Worm (Caenorhabditis elegans) whole organism, L4/young adult: ENCODE data around the gene rmd-1.

Source experiments
- W03F9.2 ChIP-seq: fragments of 150-350 bp; optimal IDR thresholded peaks from 2 replicates; lab custom pipeline; 2014; ENCODE audit warnings: missing biosample characterization, missing genetic modification characterization
- dao-5 ChIP-seq: sonication (generic microtip); optimal IDR thresholded peaks from 2 replicates; lab custom pipeline; 2016; ENCODE audit warnings: missing genotype, missing genetic modification characterization, moderate library complexity, missing compliant biosample characterization
- him-1 ChIP-seq: sonication (generic microtip); optimal IDR thresholded peaks from 2 replicates; lab custom pipeline; 2016; ENCODE audit warnings: missing genotype, missing genetic modification reagents, missing genetic modification characterization, missing compliant biosample characterization

The rmd-1 gene

ce11 chrIII:9762093-9762748 is 3.3 kb downstream of the rmd-1 start, which contains the start of gene gcc-2:
Gene gcc-2 (minus strand): TSS chrIII:9762143.
- TF ChIP-seq W03F9.2 (tag; lab: Kevin White, UChicago), result peak; percentile 29
- no peak for TF ChIP-seq dao-5 (tag; lab: Kevin White, UChicago)

- TF ChIP-seq dao-5 (tag; lab: Kevin White, UChicago), result no peak
- no peak for TF ChIP-seq him-1 (tag; lab: Kevin White, UChicago)
- no peak for TF ChIP-seq W03F9.2 (tag; lab: Kevin White, UChicago)
Observed at ce11 chrIII:9764718-9765117, 5.8 kb downstream of the rmd-1 start.

- TF ChIP-seq W03F9.2 (tag; lab: Kevin White, UChicago) (peak; percentile 93), him-1 (tag; lab: Kevin White, UChicago) (peak; percentile 89), dao-5 (tag; lab: Kevin White, UChicago) (peak; percentile 40)
Observed at ce11 chrIII:9765465-9765900, 6.6 kb downstream of the rmd-1 start.

- TF ChIP-seq him-1 (tag; lab: Kevin White, UChicago) (no peak), dao-5 (tag; lab: Kevin White, UChicago) (no peak), W03F9.2 (tag; lab: Kevin White, UChicago) (no peak)
Observed at ce11 chrIII:9766175-9766574, 7.3 kb downstream of the rmd-1 start, which contains the start of gene cbp-1. Gene cbp-1 (plus strand): TSS chrIII:9766509.

ce11 chrIII:9767095-9767494 is 8.2 kb downstream of the rmd-1 start:
- TF ChIP-seq dao-5 (tag; lab: Kevin White, UChicago), result no peak
- TF ChIP-seq him-1 (tag; lab: Kevin White, UChicago), result no peak
- TF ChIP-seq W03F9.2 (tag; lab: Kevin White, UChicago), result no peak

ce11 chrIII:9768023-9768422 is 9.1 kb downstream of the rmd-1 start:
- TF ChIP-seq dao-5 (tag; lab: Kevin White, UChicago) (no peak), him-1 (tag; lab: Kevin White, UChicago) (no peak), W03F9.2 (tag; lab: Kevin White, UChicago) (no peak)

ce11 chrIII:9770590-9770989 is 11.7 kb downstream of the rmd-1 start:
- TF ChIP-seq dao-5 (tag; lab: Kevin White, UChicago), result no peak
- no peak for TF ChIP-seq him-1 (tag; lab: Kevin White, UChicago)
- TF ChIP-seq W03F9.2 (tag; lab: Kevin White, UChicago), result no peak

- TF ChIP-seq W03F9.2 (tag; lab: Kevin White, UChicago), result no peak
- no peak for TF ChIP-seq dao-5 (tag; lab: Kevin White, UChicago)
- TF ChIP-seq him-1 (tag; lab: Kevin White, UChicago), result no peak
Observed at ce11 chrIII:9772394-9772793, 13.5 kb downstream of the rmd-1 start.

- TF ChIP-seq W03F9.2 (tag; lab: Kevin White, UChicago) (no peak), dao-5 (tag; lab: Kevin White, UChicago) (no peak), him-1 (tag; lab: Kevin White, UChicago) (no peak)
Observed at ce11 chrIII:9775916-9776315, 17.0 kb downstream of the rmd-1 start.

ce11 chrIII:9776323-9776722 is 17.4 kb downstream of the rmd-1 start, which contains the start of gene usp-46:
Gene usp-46 (plus strand): TSS chrIII:9776623.
- TF ChIP-seq him-1 (tag; lab: Kevin White, UChicago), result no peak

ce11 chrIII:9779080-9779479 is 20.2 kb downstream of the rmd-1 start:
- TF ChIP-seq him-1 (tag; lab: Kevin White, UChicago) (no peak), dao-5 (tag; lab: Kevin White, UChicago) (no peak), W03F9.2 (tag; lab: Kevin White, UChicago) (no peak)

ce11 chrIII:9780254-9780653 is 21.4 kb downstream of the rmd-1 start, which contains the start of gene sqv-3:
Gene sqv-3 (minus strand): TSS chrIII:9780354.
- no peak for TF ChIP-seq him-1 (tag; lab: Kevin White, UChicago)
- TF ChIP-seq W03F9.2 (tag; lab: Kevin White, UChicago), result no peak
- TF ChIP-seq dao-5 (tag; lab: Kevin White, UChicago), result no peak

- peak; percentile 87 for TF ChIP-seq W03F9.2 (tag; lab: Kevin White, UChicago)
- peak; percentile 63 for TF ChIP-seq him-1 (tag; lab: Kevin White, UChicago)
- TF ChIP-seq dao-5 (tag; lab: Kevin White, UChicago), result no peak
Observed at ce11 chrIII:9780665-9781304, 21.9 kb downstream of the rmd-1 start, which contains the start of gene vha-1. Gene vha-1 (plus strand): TSS chrIII:9781254.
